Fruit fly (Drosophila melanogaster) whole organism, embryonic: Measurements from ENCODE around the gene CG7565.
A peak's percentile ranks its signal among the peaks of the same experiment; 100 is the strongest.

ENCODE experiments used
- CG10462 ChIP-seq: fragments of 200-800 bp; sonication (Bioruptor generic); optimal IDR thresholded peaks from 2 replicates; lab custom pipeline; 2016; ENCODE audit warnings: missing biosample characterization, missing genetic modification characterization
- CG11504 ChIP-seq: fragments of 200-800 bp; sonication (Bioruptor generic); optimal IDR thresholded peaks from 3 replicates; lab custom pipeline; 2019; ENCODE audit warnings: missing biosample characterization, mild to moderate bottlenecking, missing genetic modification characterization, moderate library complexity
- CG12391 ChIP-seq: fragments of 200-800 bp; sonication (Bioruptor generic); optimal IDR thresholded peaks from 3 replicates; lab custom pipeline; 2018; ENCODE audit warnings: missing biosample characterization, mild to moderate bottlenecking, missing genetic modification characterization, moderate library complexity
- CG12659 ChIP-seq: fragments of 200-800 bp; sonication (Bioruptor generic); optimal IDR thresholded peaks from 3 replicates; lab custom pipeline; 2017; ENCODE audit warnings: mild to moderate bottlenecking, missing biosample characterization, missing genetic modification reagents, missing genetic modification characterization
- CG12942 ChIP-seq: fragments of 200-800 bp; sonication (Bioruptor generic); optimal IDR thresholded peaks from 3 replicates; lab custom pipeline; 2016; ENCODE audit warnings: missing biosample characterization, missing genetic modification characterization
- CG14965 ChIP-seq: fragments of 200-800 bp; sonication (Bioruptor generic); optimal IDR thresholded peaks from 2 replicates; lab custom pipeline; 2016; ENCODE audit warnings: missing biosample characterization, missing genetic modification characterization, borderline replicate concordance
- CG15514 ChIP-seq: fragments of 200-800 bp; sonication (Bioruptor generic); optimal IDR thresholded peaks from 3 replicates; lab custom pipeline; 2017; ENCODE audit warnings: missing biosample characterization, missing genetic modification characterization, mild to moderate bottlenecking, moderate library complexity, missing genetic modification reagents
- CG2202 ChIP-seq: fragments of 200-800 bp; sonication (Bioruptor generic); optimal IDR thresholded peaks from 2 replicates; lab custom pipeline; 2018; ENCODE audit warnings: missing biosample characterization, mild to moderate bottlenecking, missing genetic modification characterization
- CG30431 ChIP-seq: fragments of 200-800 bp; sonication (Bioruptor generic); optimal IDR thresholded peaks from 2 replicates; lab custom pipeline; 2017; ENCODE audit warnings: missing biosample characterization, missing genetic modification characterization
- CG3065 ChIP-seq: fragments of 200-800 bp; sonication (Bioruptor generic); optimal IDR thresholded peaks from 2 replicates; lab custom pipeline; 2016; ENCODE audit warnings: missing biosample characterization, missing genetic modification characterization
- CG4730 ChIP-seq: fragments of 200-800 bp; sonication (Bioruptor generic); IDR thresholded peaks from 2 replicates; pipeline ENCODE4 v1.3.6; 2022; ENCODE audit warnings: missing biosample characterization, missing genetic modification characterization
- CG4820 ChIP-seq: fragments of 200-800 bp; sonication (Bioruptor generic); optimal IDR thresholded peaks from 3 replicates; lab custom pipeline; 2016; ENCODE audit warnings: missing biosample characterization, missing genetic modification characterization
- CG6683 ChIP-seq: fragments of 200-800 bp; sonication (Bioruptor generic); optimal IDR thresholded peaks from 2 replicates; lab custom pipeline; 2017; ENCODE audit warnings: missing biosample characterization, mild to moderate bottlenecking, missing genetic modification characterization, missing genetic modification reagents
- CG6813 ChIP-seq: fragments of 200-800 bp; sonication (Bioruptor generic); optimal IDR thresholded peaks from 2 replicates; lab custom pipeline; 2017; ENCODE audit warnings: missing biosample characterization, missing genetic modification characterization, mild to moderate bottlenecking, moderate library complexity, missing genetic modification reagents
- CG7556 ChIP-seq: fragments of 200-800 bp; sonication (Bioruptor generic); optimal IDR thresholded peaks from 2 replicates; lab custom pipeline; 2017; ENCODE audit warnings: missing biosample characterization, mild to moderate bottlenecking, missing genetic modification characterization
- CG8281 ChIP-seq: fragments of 200-800 bp; sonication (Bioruptor generic); optimal IDR thresholded peaks from 2 replicates; lab custom pipeline; 2018; ENCODE audit warnings: missing biosample characterization, mild to moderate bottlenecking, missing genetic modification characterization, moderate library complexity
- Dp ChIP-seq: fragments of 200-800 bp; sonication (Bioruptor generic); optimal IDR thresholded peaks from 2 replicates; lab custom pipeline; 2018; ENCODE audit warnings: missing biosample characterization, mild to moderate bottlenecking, missing genetic modification characterization, moderate library complexity
- Dref ChIP-seq: fragments of 200-800 bp; sonication (Bioruptor generic); IDR thresholded peaks from 2 replicates; pipeline ENCODE4 v1.3.6; 2022; ENCODE audit warnings: missing biosample characterization, missing genetic modification characterization
- Fer3 ChIP-seq: fragments of 200-800 bp; sonication (Bioruptor generic); optimal IDR thresholded peaks from 2 replicates; lab custom pipeline; 2018; ENCODE audit warnings: missing biosample characterization, mild to moderate bottlenecking, missing genetic modification characterization, moderate library complexity
- H2.0 ChIP-seq: fragments of 200-800 bp; sonication (Bioruptor generic); IDR thresholded peaks from 2 replicates; pipeline ENCODE4 v1.3.6; 2022; ENCODE audit warnings: missing biosample characterization, missing genetic modification characterization
- HLH3B ChIP-seq: fragments of 200-800 bp; sonication (Bioruptor generic); IDR thresholded peaks from 2 replicates; pipeline ENCODE4 v1.3.6; 2022; ENCODE audit warnings: missing biosample characterization, missing genetic modification characterization
- Lim3 ChIP-seq: fragments of 200-800 bp; sonication (Bioruptor generic); IDR thresholded peaks from 2 replicates; pipeline ENCODE4 v1.3.6; 2022; ENCODE audit warnings: missing biosample characterization, missing genetic modification characterization
- MBD-R2 ChIP-seq: fragments of 200-800 bp; sonication (Bioruptor generic); IDR thresholded peaks from 2 replicates; pipeline ENCODE4 v1.3.6; 2022; ENCODE audit warnings: missing biosample characterization, missing genetic modification characterization
- Med ChIP-seq: fragments of 200-800 bp; sonication (Bioruptor generic); peaks from one replicate; lab custom pipeline; 2016; ENCODE audit warnings: missing biosample characterization, missing genetic modification characterization, mild to moderate bottlenecking, inconsistent platforms, moderate library complexity
- Mes4 ChIP-seq: fragments of 200-800 bp; sonication (Bioruptor generic); optimal IDR thresholded peaks from 2 replicates; lab custom pipeline; 2016; ENCODE audit warnings: missing biosample characterization, missing genetic modification characterization
- NFAT ChIP-seq: fragments of 200-800 bp; sonication (Bioruptor generic); IDR thresholded peaks from 2 replicates; pipeline ENCODE4 v1.3.6; 2022; ENCODE audit warnings: missing biosample characterization, missing genetic modification characterization
- Pdp1 ChIP-seq, 2 experiments: fragments of 200-800 bp; sonication (Bioruptor generic); optimal IDR thresholded peaks; 3 replicates each; lab custom pipeline; 2016; ENCODE audit warnings: missing biosample characterization in 2 of 2, missing genetic modification characterization in 2 of 2, mild to moderate bottlenecking in 1 of 2, moderate library complexity in 1 of 2
- amos ChIP-seq: fragments of 200-800 bp; sonication (Bioruptor generic); IDR thresholded peaks from 2 replicates; pipeline ENCODE4 v1.3.6; 2022; ENCODE audit warnings: missing biosample characterization, missing genetic modification characterization; ENCODE audit not compliant: partially characterized antibody
- ap ChIP-seq: fragments of 200-800 bp; sonication (Bioruptor generic); IDR thresholded peaks from 2 replicates; pipeline ENCODE4 v1.3.6; 2022; ENCODE audit warnings: missing biosample characterization, missing genetic modification characterization
- ase ChIP-seq: fragments of 200-800 bp; sonication (Bioruptor generic); IDR thresholded peaks from 3 replicates; pipeline ENCODE4 v1.3.6; 2022; ENCODE audit warnings: missing biosample characterization, missing genetic modification characterization
- bsh ChIP-seq, 2 experiments: fragments of 200-800 bp; sonication (Bioruptor generic); optimal IDR thresholded peaks; 2 replicates each; lab custom pipeline; 2017 to 2018; ENCODE audit warnings: mild to moderate bottlenecking in 2 of 2, missing biosample characterization in 2 of 2, missing genetic modification characterization in 2 of 2, moderate library complexity in 1 of 2
- chif ChIP-seq, 2 experiments: fragments of 200-800 bp; sonication (Bioruptor generic); optimal IDR thresholded peaks; 3 replicates each; lab custom pipeline; 2016; ENCODE audit warnings: missing biosample characterization in 2 of 2, missing genetic modification characterization in 2 of 2
- crol ChIP-seq: fragments of 200-800 bp; sonication (Bioruptor generic); IDR thresholded peaks from 2 replicates; pipeline ENCODE4 v1.3.6; 2022; ENCODE audit warnings: missing biosample characterization, missing genetic modification characterization
- crp ChIP-seq, 2 experiments: fragments of 200-800 bp; sonication (Bioruptor generic); optimal IDR thresholded peaks; 2 replicates in 1 of 2; 3 replicates in 1 of 2; lab custom pipeline; 2017; ENCODE audit warnings: missing biosample characterization in 2 of 2, missing genetic modification characterization in 2 of 2, mild to moderate bottlenecking in 1 of 2, moderate library complexity in 1 of 2
- dan ChIP-seq: fragments of 200-800 bp; sonication (Bioruptor generic); IDR thresholded peaks from 2 replicates; pipeline ENCODE4 v1.3.6; 2022; ENCODE audit warnings: missing biosample characterization, missing genetic modification characterization
- gce ChIP-seq: fragments of 200-800 bp; sonication (Bioruptor generic); IDR thresholded peaks from 3 replicates; pipeline ENCODE4 v1.3.6; 2022; ENCODE audit warnings: missing biosample characterization, missing genetic modification characterization
- gsb ChIP-seq: fragments of 200-800 bp; sonication (Bioruptor generic); IDR thresholded peaks from 2 replicates; pipeline ENCODE4 v1.3.6; 2022; ENCODE audit warnings: missing biosample characterization, missing genetic modification characterization
- gsb-n ChIP-seq: fragments of 200-800 bp; sonication (Bioruptor generic); optimal IDR thresholded peaks from 3 replicates; lab custom pipeline; 2018; ENCODE audit warnings: missing biosample characterization, mild to moderate bottlenecking, missing genetic modification characterization
- klu ChIP-seq: fragments of 200-800 bp; sonication (Bioruptor generic); IDR thresholded peaks from 2 replicates; pipeline ENCODE4 v1.3.6; 2022; ENCODE audit warnings: missing biosample characterization, missing genetic modification characterization
- maf-S ChIP-seq: fragments of 200-800 bp; sonication (Bioruptor generic); optimal IDR thresholded peaks from 2 replicates; lab custom pipeline; 2016; ENCODE audit warnings: missing biosample characterization, missing genetic modification characterization
- nau ChIP-seq: fragments of 200-800 bp; sonication (Bioruptor generic); optimal IDR thresholded peaks from 3 replicates; lab custom pipeline; 2017; ENCODE audit warnings: missing biosample characterization, mild to moderate bottlenecking, missing genetic modification characterization, missing genetic modification reagents
- oc ChIP-seq: fragments of 200-800 bp; sonication (Bioruptor generic); optimal IDR thresholded peaks from 2 replicates; lab custom pipeline; 2018; ENCODE audit warnings: missing biosample characterization, mild to moderate bottlenecking, missing genetic modification characterization, moderate library complexity
- row ChIP-seq: fragments of 200-800 bp; sonication (Bioruptor generic); IDR thresholded peaks from 3 replicates; pipeline ENCODE4 v1.3.6; 2022; ENCODE audit warnings: missing biosample characterization, missing genetic modification characterization
- sens ChIP-seq: fragments of 200-800 bp; sonication (Bioruptor generic); peaks from one replicate; lab custom pipeline; 2016; ENCODE audit warnings: missing biosample characterization, missing genetic modification characterization
- slbo ChIP-seq: fragments of 200-800 bp; sonication (Bioruptor generic); IDR thresholded peaks from 2 replicates; pipeline ENCODE4 v1.3.6; 2022; ENCODE audit warnings: missing biosample characterization, missing genetic modification characterization
- slp2 ChIP-seq: fragments of 200-800 bp; sonication (Bioruptor generic); optimal IDR thresholded peaks from 2 replicates; lab custom pipeline; 2016; ENCODE audit warnings: missing biosample characterization, missing genetic modification characterization
- stwl ChIP-seq: fragments of 200-800 bp; sonication (Bioruptor generic); optimal IDR thresholded peaks from 3 replicates; lab custom pipeline; 2018; ENCODE audit warnings: missing biosample characterization, mild to moderate bottlenecking, missing genetic modification characterization, moderate library complexity
- wor ChIP-seq: fragments of 200-800 bp; sonication (Bioruptor generic); IDR thresholded peaks from 2 replicates; pipeline ENCODE4 v1.3.6; 2022; ENCODE audit warnings: missing biosample characterization, missing genetic modification characterization

The CG7565 gene

DNA sequence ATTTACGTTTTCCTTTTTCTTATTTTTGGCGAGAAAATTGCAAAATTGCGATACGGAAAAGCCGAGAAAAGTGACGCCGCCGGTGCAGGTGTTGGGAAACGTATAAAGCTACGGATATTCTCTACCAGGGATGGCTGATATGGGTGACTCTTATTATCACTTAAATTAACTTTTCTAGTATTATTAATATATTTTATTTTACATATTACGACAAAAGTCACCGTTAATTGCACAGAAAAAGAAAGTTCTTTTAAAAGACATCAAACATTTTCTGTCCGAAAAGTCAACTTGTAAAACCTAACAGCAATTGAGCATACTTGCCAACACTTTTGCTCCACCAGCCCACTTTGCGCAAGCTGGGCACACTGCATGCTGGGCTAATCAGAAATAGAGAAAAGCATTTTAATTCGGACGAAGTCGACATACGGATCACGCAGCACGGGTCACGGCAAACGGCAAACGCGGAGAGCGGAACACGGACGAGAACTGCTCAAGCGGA, 36.2 kb upstream of the CG7565 start, which contains the start of the genes Cds and Uba2 (continued):
- TF ChIP-seq H2.0 (GFP tag; lab: Robert Waterston, UW) = peak; percentile 86
- TF ChIP-seq crol = peak; percentile 57
- peak; percentile 88 for TF ChIP-seq klu (GFP tag; lab: Robert Waterston, UW)
- TF ChIP-seq nau (GFP tag; lab: Kevin White, UChicago) = no peak
- TF ChIP-seq bsh (GFP tag; optimal IDR thresholded peaks at IDR 0.05; lab: Kevin White, UChicago) = peak in 1 of 2 experiments; percentile 91
- peak; percentile 54 for TF ChIP-seq maf-S (GFP tag; lab: Kevin White, UChicago)
- TF ChIP-seq Dp = peak; percentile 38
- TF ChIP-seq Lim3 (GFP tag; lab: Robert Waterston, UW) = no peak
- peak; percentile 86 for TF ChIP-seq HLH3B
- peak; percentile 88 for TF ChIP-seq NFAT
- peak; percentile 81 for TF ChIP-seq CG30431 (GFP tag; lab: Kevin White, UChicago)
- peak; percentile 75 for TF ChIP-seq CG8281 (tag; lab: Kevin White, UChicago)
- TF ChIP-seq CG4820 (GFP tag; lab: Kevin White, UChicago) = peak; percentile 88
- TF ChIP-seq chif (GFP tag; optimal IDR thresholded peaks at IDR 0.05; lab: Kevin White, UChicago) = peak; percentile 47 to 67
- TF ChIP-seq CG6683 (GFP tag; lab: Kevin White, UChicago) = peak; percentile 77
- no peak for TF ChIP-seq gsb-n (tag; lab: Kevin White, UChicago)
- TF ChIP-seq CG3065 (GFP tag; lab: Kevin White, UChicago) = peak; percentile 78
- peak; percentile 88 for TF ChIP-seq CG2202 (tag; lab: Kevin White, UChicago)
- peak; percentile 73 for TF ChIP-seq wor (GFP tag; lab: Robert Waterston, UW)
- peak; percentile 3 for TF ChIP-seq CG14965
- TF ChIP-seq CG4730 (GFP tag; lab: Robert Waterston, UW) = peak; percentile 84
- peak; percentile 85 for TF ChIP-seq ase (GFP tag; lab: Robert Waterston, UW)
- peak; percentile 94 for TF ChIP-seq CG12942 (GFP tag; lab: Kevin White, UChicago)
- TF ChIP-seq CG6813 (GFP tag; lab: Kevin White, UChicago) = peak; percentile 88
- peak; percentile 60 for TF ChIP-seq Mes4
- peak; percentile 85 for TF ChIP-seq oc (tag; lab: Kevin White, UChicago)
- peak; percentile 77 for TF ChIP-seq ap
- 0 out of 3 replicates have a peak, but pooled peaks have one; percentile 32 for TF ChIP-seq gce (GFP tag; lab: Robert Waterston, UW)
- TF ChIP-seq dan (GFP tag; lab: Robert Waterston, UW) = peak; percentile 54; the same call in 1 of the 2 replicates
- peak; percentile 69 to 80 for TF ChIP-seq Pdp1 (GFP tag; optimal IDR thresholded peaks at IDR 0.05; lab: Kevin White, UChicago)
- TF ChIP-seq CG10462 (GFP tag; lab: Kevin White, UChicago) = peak; percentile 83
- no peak for TF ChIP-seq CG11504
- peak; percentile 65 for TF ChIP-seq gsb (GFP tag; lab: Robert Waterston, UW)
- TF ChIP-seq, all 482 proteins: peak for 411

DNA sequence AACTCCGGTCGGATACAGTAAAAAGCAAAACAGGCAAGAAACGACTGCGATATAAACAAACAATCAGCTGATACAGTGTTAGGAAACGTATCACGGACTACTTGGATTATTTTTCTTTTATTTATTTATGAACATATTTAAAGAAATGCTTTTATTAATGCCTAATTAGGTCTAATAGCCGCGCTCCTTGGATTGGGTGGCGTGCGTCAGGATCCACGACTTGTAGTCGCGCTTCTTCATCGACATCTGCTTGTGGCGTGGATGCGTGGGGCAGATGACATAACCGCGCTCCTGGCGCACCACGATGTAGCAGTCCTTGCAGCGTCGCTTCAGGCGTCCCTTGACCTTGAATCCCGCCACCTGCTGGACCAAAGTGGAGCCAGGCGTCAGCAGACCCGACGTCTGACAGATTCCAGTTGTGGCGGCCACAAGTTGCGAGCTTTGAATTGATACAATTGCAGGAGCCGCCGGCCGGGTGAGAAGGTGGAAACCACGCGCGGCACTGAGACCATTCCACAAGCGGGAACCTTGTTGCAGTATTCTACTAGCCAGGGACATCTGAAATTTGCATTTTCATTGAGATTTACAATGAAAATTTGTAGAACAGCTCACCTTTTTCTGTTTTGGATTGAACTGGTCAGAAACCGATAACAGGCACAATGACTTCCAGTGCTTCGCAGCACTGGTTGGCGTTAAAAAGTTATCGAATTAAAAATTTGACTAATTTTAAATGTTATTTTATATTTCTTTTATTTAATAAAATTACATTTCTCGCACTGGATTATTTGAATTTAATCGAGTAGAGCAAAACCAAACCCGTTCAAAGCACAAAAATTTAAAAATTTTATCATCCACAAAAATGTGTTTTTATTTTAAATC, 33.1 kb upstream of the CG7565 start, which contains the start of the genes CG7550 and mRpL36:
TSS of gene CG7550 (minus strand) at position 51 of the 879 bp plus-strand sequence.
TSS of gene mRpL36 (minus strand) at position 652 of the 879 bp plus-strand sequence.
- TF ChIP-seq Med (GFP tag; lab: Kevin White, UChicago) = peak; percentile 55
- TF ChIP-seq slbo (GFP tag; lab: Robert Waterston, UW) = 0 out of 2 replicates have a peak, but pooled peaks have one; percentile 41
- TF ChIP-seq CG12659 (GFP tag; lab: Kevin White, UChicago) = peak; percentile 24
- peak in 1 of 2 experiments; percentile 67 for TF ChIP-seq crp (GFP tag; optimal IDR thresholded peaks at IDR 0.05; lab: Kevin White, UChicago)
- TF ChIP-seq MBD-R2 (GFP tag; lab: Robert Waterston, UW) = peak; percentile 48; the same call in 1 of the 2 replicates
- TF ChIP-seq CG7556 = no peak
- no peak for TF ChIP-seq Fer3 (tag; lab: Kevin White, UChicago)
- TF ChIP-seq CG12391 (tag; lab: Kevin White, UChicago) = no peak
- 0 out of 2 replicates have a peak, but pooled peaks have one; percentile 6 for TF ChIP-seq amos (GFP tag; lab: Robert Waterston, UW)
- TF ChIP-seq slp2 (GFP tag; lab: Kevin White, UChicago) = peak; percentile 1
- peak; percentile 68 for TF ChIP-seq Dref
- peak; percentile 28 for TF ChIP-seq sens (GFP tag; lab: Kevin White, UChicago)
- peak; percentile 20 for TF ChIP-seq stwl (tag; lab: Kevin White, UChicago)
- no peak for TF ChIP-seq CG6683 (GFP tag; lab: Kevin White, UChicago)
- peak; percentile 26 for TF ChIP-seq CG15514 (GFP tag; lab: Kevin White, UChicago)
- 0 out of 3 replicates have a peak, but pooled peaks have one; percentile 10 for TF ChIP-seq row (GFP tag; lab: Robert Waterston, UW)
